Fruit fly (Drosophila melanogaster) whole organism, embryonic: ENCODE results near the gene CG11723.

Experiments used
- CG13894 ChIP-seq: fragments of 200-800 bp; sonication (Bioruptor generic); optimal IDR thresholded peaks from 3 replicates; lab custom pipeline; 2018; ENCODE audit warnings: missing biosample characterization, mild to moderate bottlenecking, missing genetic modification characterization, moderate library complexity
- CG34422 ChIP-seq: fragments of 200-800 bp; sonication (Bioruptor generic); IDR thresholded peaks from 3 replicates; pipeline ENCODE4 v1.3.6; 2022; ENCODE audit warnings: missing biosample characterization, missing genetic modification characterization
- CG7987 ChIP-seq: fragments of 200-800 bp; sonication (Bioruptor generic); optimal IDR thresholded peaks from 2 replicates; lab custom pipeline; 2018; ENCODE audit warnings: missing biosample characterization, mild to moderate bottlenecking, missing genetic modification characterization, moderate library complexity
- Deaf1 ChIP-seq: fragments of 200-800 bp; optimal IDR thresholded peaks from 3 replicates; lab custom pipeline; 2019; ENCODE audit warnings: missing biosample characterization, mild to moderate bottlenecking, missing genetic modification characterization, moderate library complexity
- Eip74EF ChIP-seq, 2 experiments: fragments of 200-800 bp in 1 of 2; fragments of >200 bp in 1 of 2; sonication (Bioruptor generic) in 1 of 2; optimal IDR thresholded peaks; 2 replicates each; lab custom pipeline; 2017 to 2019; ENCODE audit warnings: missing biosample characterization in 2 of 2, missing genetic modification characterization in 2 of 2, mild to moderate bottlenecking in 1 of 2, moderate library complexity in 1 of 2
- Med ChIP-seq: fragments of 200-800 bp; sonication (Bioruptor generic); peaks from one replicate; lab custom pipeline; 2016; ENCODE audit warnings: missing biosample characterization, missing genetic modification characterization, mild to moderate bottlenecking, inconsistent platforms, moderate library complexity
- amos ChIP-seq: fragments of 200-800 bp; sonication (Bioruptor generic); IDR thresholded peaks from 2 replicates; pipeline ENCODE4 v1.3.6; 2022; ENCODE audit warnings: missing biosample characterization, missing genetic modification characterization; ENCODE audit not compliant: partially characterized antibody
- knrl ChIP-seq: fragments of 200-800 bp; sonication (Bioruptor generic); IDR thresholded peaks from 3 replicates; pipeline ENCODE4 v1.3.6; 2022; ENCODE audit warnings: missing biosample characterization, missing genetic modification characterization; ENCODE audit not compliant: partially characterized antibody

The CG11723 gene

dm6 chr2L:2109746-2110145 lies 37.3 kb downstream of the CG11723 start, which contains the start of gene dpr3:
Gene dpr3 (minus strand): TSS chr2L:2109878.
- TF ChIP-seq knrl (GFP tag; lab: Robert Waterston, UW) (0 out of 3 replicates have a peak, but pooled peaks have one; percentile 14), CG34422 (GFP tag; lab: Robert Waterston, UW) (peak; percentile 19; the same call in 1 of the 3 replicates), CG7987 (GFP tag; lab: Kevin White, UChicago) (no peak), CG13894 (tag; lab: Kevin White, UChicago) (peak; percentile 44), Med (GFP tag; lab: Kevin White, UChicago) (peak; percentile 61), amos (peak; percentile 8; the same call in 1 of the 2 replicates), Deaf1 (tag; lab: Kevin White, UChicago) (peak; percentile 95), Eip74EF (GFP tag; optimal IDR thresholded peaks at IDR 0.05; lab: Kevin White, UChicago) (no peak)
